Worm (Caenorhabditis elegans) whole organism, late embryonic: ENCODE data around the gene ZK1240.2.

Experiments
- K02D7.2 ChIP-seq: sonication (generic microtip); optimal IDR thresholded peaks from 2 replicates; lab custom pipeline; 2017; ENCODE audit warnings: mild to moderate bottlenecking, missing genetic modification characterization, missing compliant biosample characterization
- K09A11.1 ChIP-seq: sonication (generic microtip); optimal IDR thresholded peaks from 2 replicates; lab custom pipeline; 2017; ENCODE audit warnings: antibody characterized with exemption, mild to moderate bottlenecking, missing genetic modification characterization, missing compliant biosample characterization; ENCODE audit not compliant: insufficient read depth
- Y22D7AL.16 ChIP-seq: sonication (generic microtip); optimal IDR thresholded peaks from 2 replicates; lab custom pipeline; 2016; ENCODE audit warnings: missing genetic modification characterization, missing compliant biosample characterization
- ahr-1 ChIP-seq: sonication (generic microtip); optimal IDR thresholded peaks from 2 replicates; lab custom pipeline; 2016; ENCODE audit warnings: missing genetic modification characterization, missing compliant biosample characterization
- ceh-19 ChIP-seq: fragments of 200-800 bp; sonication (Bioruptor generic); optimal IDR thresholded peaks from 2 replicates; lab custom pipeline; 2018; ENCODE audit warnings: mild to moderate bottlenecking, missing genetic modification characterization, missing compliant biosample characterization
- ceh-2 ChIP-seq: sonication (generic microtip); optimal IDR thresholded peaks from 2 replicates; lab custom pipeline; 2016; ENCODE audit warnings: missing genotype, missing genetic modification characterization, missing compliant biosample characterization
- ceh-22 ChIP-seq: sonication (generic microtip); optimal IDR thresholded peaks from 2 replicates; lab custom pipeline; 2017; ENCODE audit warnings: missing biosample characterization, missing genetic modification characterization
- ceh-24 ChIP-seq: sonication (generic microtip); optimal IDR thresholded peaks from 2 replicates; lab custom pipeline; 2016; ENCODE audit warnings: mild to moderate bottlenecking, missing genetic modification characterization, missing compliant biosample characterization
- ceh-34 ChIP-seq: sonication (generic microtip); optimal IDR thresholded peaks from 2 replicates; lab custom pipeline; 2016; ENCODE audit warnings: mild to moderate bottlenecking, missing genetic modification characterization, missing compliant biosample characterization
- ceh-45 ChIP-seq: fragments of 200-800 bp; sonication (Bioruptor generic); IDR thresholded peaks from 2 replicates; pipeline ENCODE4 v1.3.6; 2022; ENCODE audit warnings: missing genetic modification reagents, missing genetic modification characterization, missing compliant biosample characterization
- ceh-48 ChIP-seq: sonication (generic microtip); optimal IDR thresholded peaks from 2 replicates; lab custom pipeline; 2016; ENCODE audit warnings: missing genetic modification characterization, inconsistent platforms, missing compliant biosample characterization
- ceh-6 ChIP-seq: fragments of 200-800 bp; sonication (Bioruptor generic); optimal IDR thresholded peaks from 2 replicates; lab custom pipeline; 2018; ENCODE audit warnings: mild to moderate bottlenecking, missing genetic modification characterization, missing compliant biosample characterization
- ceh-9 ChIP-seq: sonication (generic microtip); optimal IDR thresholded peaks from 2 replicates; lab custom pipeline; 2016; ENCODE audit warnings: mild to moderate bottlenecking, missing genetic modification characterization, inconsistent platforms, missing compliant biosample characterization
- che-1 ChIP-seq: sonication (generic microtip); optimal IDR thresholded peaks from 2 replicates; lab custom pipeline; 2016; ENCODE audit warnings: mild to moderate bottlenecking, missing genetic modification characterization, missing compliant biosample characterization
- dve-1 ChIP-seq: sonication (generic microtip); optimal IDR thresholded peaks from 2 replicates; lab custom pipeline; 2017; ENCODE audit warnings: antibody characterized with exemption, mild to moderate bottlenecking, missing genetic modification characterization, missing compliant biosample characterization
- elt-4 ChIP-seq: sonication (generic microtip); optimal IDR thresholded peaks from 2 replicates; lab custom pipeline; 2016; ENCODE audit warnings: missing genetic modification characterization, missing compliant biosample characterization
- eyg-1 ChIP-seq: sonication (generic microtip); optimal IDR thresholded peaks from 2 replicates; lab custom pipeline; 2016; ENCODE audit warnings: missing genotype, missing genetic modification characterization, missing compliant biosample characterization
- fkh-10 ChIP-seq: fragments of 150-350 bp; optimal IDR thresholded peaks from 2 replicates; lab custom pipeline; 2014; ENCODE audit warnings: missing biosample characterization, missing genetic modification reagents, missing genetic modification characterization
- fkh-6 ChIP-seq: sonication (generic microtip); optimal IDR thresholded peaks from 2 replicates; lab custom pipeline; 2016; ENCODE audit warnings: missing genetic modification characterization, missing compliant biosample characterization
- hlh-15 ChIP-seq: sonication (generic microtip); optimal IDR thresholded peaks from 2 replicates; lab custom pipeline; 2016; ENCODE audit warnings: missing genetic modification characterization, missing compliant biosample characterization
- hlh-30 ChIP-seq: sonication (generic microtip); optimal IDR thresholded peaks from 2 replicates; lab custom pipeline; 2017; ENCODE audit warnings: antibody characterized with exemption, missing genetic modification characterization, missing compliant biosample characterization; ENCODE audit not compliant: insufficient read depth
- hlh-8 ChIP-seq: sonication (generic microtip); optimal IDR thresholded peaks from 2 replicates; lab custom pipeline; 2016; ENCODE audit warnings: missing genotype, missing genetic modification characterization, missing compliant biosample characterization
- mec-3 ChIP-seq: sonication (generic microtip); optimal IDR thresholded peaks from 2 replicates; lab custom pipeline; 2016; ENCODE audit warnings: borderline replicate concordance, missing genetic modification characterization, missing compliant biosample characterization
- nhr-11 ChIP-seq: fragments of 150-350 bp; optimal IDR thresholded peaks from 2 replicates; lab custom pipeline; 2014; ENCODE audit warnings: missing biosample characterization, missing genetic modification characterization
- nhr-232 ChIP-seq: sonication (generic microtip); optimal IDR thresholded peaks from 2 replicates; lab custom pipeline; 2016; ENCODE audit warnings: missing genetic modification characterization, missing compliant biosample characterization
- pax-1 ChIP-seq: fragments of 150-350 bp; optimal IDR thresholded peaks from 2 replicates; lab custom pipeline; 2014; ENCODE audit warnings: missing biosample characterization, missing genetic modification characterization
- pha-4 ChIP-seq: fragments of 150-350 bp; optimal IDR thresholded peaks from 2 replicates; lab custom pipeline; 2018; ENCODE audit warnings: missing biosample characterization, missing genetic modification reagents, missing genetic modification characterization
- sdc-2 ChIP-seq: sonication (generic microtip); optimal IDR thresholded peaks from 2 replicates; lab custom pipeline; 2016; ENCODE audit warnings: missing genotype, missing genetic modification characterization, missing compliant biosample characterization
- sox-2 ChIP-seq: fragments of 200-800 bp; sonication (Bioruptor generic); IDR thresholded peaks from 2 replicates; pipeline ENCODE4 v1.3.6; 2022; ENCODE audit warnings: missing genetic modification reagents, missing genetic modification characterization, missing compliant biosample characterization
- sox-4 ChIP-seq: sonication (generic microtip); optimal IDR thresholded peaks from 2 replicates; lab custom pipeline; 2017; ENCODE audit warnings: mild to moderate bottlenecking, missing genetic modification characterization, inconsistent platforms, missing compliant biosample characterization
- syd-9 ChIP-seq: sonication (generic microtip); optimal IDR thresholded peaks from 2 replicates; lab custom pipeline; 2016; ENCODE audit warnings: mild to moderate bottlenecking, missing genetic modification characterization, moderate library complexity, missing compliant biosample characterization
- tbx-7 ChIP-seq: sonication (generic microtip); optimal IDR thresholded peaks from 2 replicates; lab custom pipeline; 2016; ENCODE audit warnings: missing genotype, missing genetic modification characterization, missing compliant biosample characterization
- ttx-3 ChIP-seq: sonication (generic microtip); optimal IDR thresholded peaks from 2 replicates; lab custom pipeline; 2016; ENCODE audit warnings: missing genetic modification reagents, missing genetic modification characterization, missing compliant biosample characterization
- unc-3 ChIP-seq, 2 experiments: fragments of 200-800 bp in 1 of 2; sonication (Bioruptor generic) in 1 of 2; sonication (generic microtip) in 1 of 2; conservative IDR thresholded peaks in 1 of 2; optimal IDR thresholded peaks in 1 of 2; 2 replicates each; pipeline versions ENCODE4 v1.3.6 to Lab custom; 2016 to 2022; ENCODE audit warnings: missing compliant biosample characterization in 2 of 2, missing genetic modification characterization in 2 of 2, missing genetic modification reagents in 1 of 2
- unc-42 ChIP-seq: sonication (generic microtip); optimal IDR thresholded peaks from 2 replicates; lab custom pipeline; 2016; ENCODE audit warnings: missing genotype, missing genetic modification characterization, missing compliant biosample characterization
- unc-55 ChIP-seq: sonication (generic microtip); optimal IDR thresholded peaks from 2 replicates; lab custom pipeline; 2017; ENCODE audit warnings: missing biosample characterization, missing genetic modification reagents, missing genetic modification characterization
- unc-86 ChIP-seq: sonication (generic microtip); optimal IDR thresholded peaks from 2 replicates; lab custom pipeline; 2016; ENCODE audit warnings: missing genetic modification characterization, missing compliant biosample characterization
- zip-5 ChIP-seq: sonication (generic microtip); optimal IDR thresholded peaks from 2 replicates; lab custom pipeline; 2016; ENCODE audit warnings: missing genetic modification characterization, missing compliant biosample characterization

ZK1240.2 gene

DNA sequence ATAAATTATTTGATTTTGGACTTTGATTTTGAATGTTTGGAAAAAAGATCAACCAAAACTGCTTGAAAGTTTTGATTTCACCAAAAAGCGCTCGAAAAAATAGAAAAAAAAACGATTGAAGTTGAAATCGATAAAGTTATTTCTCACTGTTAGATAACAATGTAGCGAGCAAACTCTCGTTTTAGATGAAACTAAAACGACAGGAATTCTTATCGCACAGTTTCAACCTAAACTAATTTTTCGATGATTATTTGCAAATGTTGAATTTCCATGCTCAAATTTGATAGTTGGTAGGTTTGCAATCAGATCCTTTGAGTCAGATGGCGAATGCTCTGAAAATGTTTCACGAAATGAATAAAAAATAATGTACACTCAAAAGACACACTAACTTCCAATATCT is 30.6 kb upstream of the ZK1240.2 start:
- TF ChIP-seq ceh-24 = no peak
- no peak for TF ChIP-seq fkh-10 (GFP tag; lab: Kevin White, UChicago)
- TF ChIP-seq sox-4 = no peak
- TF ChIP-seq unc-3 (GFP tag; conservative IDR thresholded peaks at IDR 0.05; lab: Robert Waterston, UW) = no peak
- TF ChIP-seq unc-3 (tag; optimal IDR thresholded peaks at IDR 0.05; lab: Kevin White, UChicago) = no peak
- no peak for TF ChIP-seq ceh-19 (GFP tag; lab: Kevin White, UChicago)
- TF ChIP-seq hlh-30 (tag; lab: Kevin White, UChicago) = no peak
- TF ChIP-seq ceh-2 = no peak
- no peak for TF ChIP-seq unc-86
- TF ChIP-seq fkh-6 = no peak
- TF ChIP-seq hlh-8 (tag; lab: Kevin White, UChicago) = no peak
- TF ChIP-seq syd-9 (tag; lab: Kevin White, UChicago) = no peak
- no peak for TF ChIP-seq K09A11.1 (tag; lab: Kevin White, UChicago)
- TF ChIP-seq ceh-22 = no peak
- TF ChIP-seq unc-55 = no peak
- no peak for TF ChIP-seq ceh-6 (GFP tag; lab: Kevin White, UChicago)
- TF ChIP-seq elt-4 (tag; lab: Kevin White, UChicago) = no peak
- no peak for TF ChIP-seq eyg-1 (tag; lab: Kevin White, UChicago)

DNA sequence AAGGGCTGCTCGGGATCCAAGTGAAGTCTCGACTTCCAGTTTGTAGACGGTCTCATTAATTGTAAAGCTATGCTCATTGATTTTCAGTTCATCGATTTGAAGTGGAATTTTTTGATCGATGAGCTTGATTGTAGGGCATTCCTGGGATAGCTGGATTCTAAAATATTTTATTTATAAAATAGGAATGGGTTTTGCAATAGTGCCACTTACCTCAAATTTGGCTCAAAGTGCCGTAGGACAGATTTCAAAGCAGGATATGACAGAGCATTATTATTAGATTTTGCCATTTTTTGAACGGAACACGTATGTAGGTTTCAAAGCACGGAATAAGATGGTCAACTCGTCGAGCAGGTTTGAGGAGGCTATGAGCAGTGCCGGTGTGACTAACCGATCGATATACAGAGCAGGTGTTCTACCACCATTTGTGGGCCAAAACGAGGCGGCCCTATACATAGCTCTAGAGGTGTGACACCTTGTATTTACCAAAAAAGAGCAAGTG is 27.3 kb upstream of the ZK1240.2 start, which contains the start of gene fbxc-25:
TSS of gene fbxc-25 (minus strand) at position 449 of the 499 bp plus-strand sequence.
- TF ChIP-seq ahr-1 (tag; lab: Kevin White, UChicago) = no peak
- TF ChIP-seq dve-1 = no peak
- no peak for TF ChIP-seq K02D7.2 (tag; lab: Kevin White, UChicago)

DNA sequence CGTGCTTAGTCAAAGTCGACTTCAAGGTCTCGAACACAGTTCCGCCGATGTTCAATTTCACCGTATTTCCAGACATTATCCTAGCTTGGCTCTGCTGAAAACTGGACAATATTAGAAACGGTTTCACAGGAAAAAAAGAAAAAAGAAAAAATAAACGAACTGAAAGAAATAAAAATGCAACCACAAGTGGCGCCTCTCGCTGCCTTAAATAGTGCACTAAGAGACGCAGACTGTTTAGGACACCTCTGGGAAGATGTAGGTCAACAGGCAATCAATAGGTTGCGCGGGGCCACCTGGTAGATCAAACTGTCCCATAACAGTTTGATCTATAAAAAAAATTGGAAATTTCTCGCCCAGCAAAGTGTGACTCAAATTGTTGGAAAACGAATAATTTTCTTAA is 24.4 kb upstream of the ZK1240.2 start, which contains the start of gene B0281.4:
TSS of gene B0281.4 (minus strand) at position 101 of the 400 bp plus-strand sequence.
- no peak for TF ChIP-seq fkh-10 (GFP tag; lab: Kevin White, UChicago)
- TF ChIP-seq, all 69 proteins: peak for 0

DNA sequence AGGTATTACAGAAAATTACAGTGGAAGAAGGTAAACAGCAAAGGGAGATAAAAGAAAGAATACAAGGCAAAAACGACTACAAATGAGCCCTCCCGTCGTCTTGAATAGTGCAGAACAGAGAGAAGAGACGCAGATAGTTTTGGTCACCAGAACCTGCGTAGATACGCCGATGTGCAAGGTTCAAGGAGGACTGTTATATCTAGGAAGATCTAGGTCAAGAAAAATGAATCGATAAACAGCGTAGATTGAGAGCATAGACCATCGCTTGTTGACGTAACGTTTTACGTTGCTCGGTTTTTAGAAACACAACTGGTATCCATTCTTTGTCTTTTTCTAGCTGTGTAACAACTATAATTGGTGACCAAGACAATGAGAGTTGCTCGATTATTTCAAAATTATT is 22.3 kb upstream of the ZK1240.2 start, which contains the start of gene B0281.5:
TSS of gene B0281.5 (minus strand) at position 101 of the 400 bp plus-strand sequence.
- TF ChIP-seq dve-1 (no peak), ceh-2 (no peak), fkh-6 (no peak), unc-42 (tag; lab: Kevin White, UChicago) (no peak), zip-5 (tag; lab: Kevin White, UChicago) (no peak), ttx-3 (tag; lab: Kevin White, UChicago) (no peak), mec-3 (no peak), sox-2 (no peak), ceh-24 (no peak), hlh-15 (tag; lab: Kevin White, UChicago) (no peak), Y22D7AL.16 (no peak), hlh-30 (tag; lab: Kevin White, UChicago) (no peak), pha-4 (tag; lab: Kevin White, UChicago) (no peak), eyg-1 (tag; lab: Kevin White, UChicago) (no peak), unc-3 (GFP tag; conservative IDR thresholded peaks at IDR 0.05; lab: Robert Waterston, UW) (no peak), unc-3 (tag; optimal IDR thresholded peaks at IDR 0.05; lab: Kevin White, UChicago) (no peak), tbx-7 (tag; lab: Kevin White, UChicago) (no peak), ceh-45 (GFP tag; lab: Robert Waterston, UW) (no peak)
- TF ChIP-seq, all 69 proteins: peak for 0

DNA sequence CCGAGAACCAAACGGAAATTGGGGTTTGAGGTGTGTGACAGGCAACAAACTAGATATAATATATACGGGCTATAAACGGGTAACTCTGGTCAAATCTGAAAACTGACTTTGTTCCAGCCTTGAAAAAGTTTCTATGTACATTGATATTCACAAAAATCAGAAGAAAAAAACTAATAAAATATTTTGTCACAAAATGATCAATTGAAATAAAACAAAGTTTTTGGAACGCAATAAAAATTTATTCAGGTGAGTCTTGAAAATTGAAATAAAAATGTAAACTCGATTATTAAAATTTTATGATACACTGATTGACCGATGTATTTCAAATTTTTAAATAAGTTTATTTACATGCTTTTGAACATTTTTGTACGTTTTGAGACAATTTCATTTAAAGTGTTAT is 20.8 kb upstream of the ZK1240.2 start, which contains the start of gene B0281.6:
TSS of gene B0281.6 (minus strand) at position 101 of the 400 bp plus-strand sequence.
- no peak for TF ChIP-seq fkh-6
- no peak for TF ChIP-seq ceh-9 (tag; lab: Kevin White, UChicago)
- TF ChIP-seq sdc-2 (tag; lab: Kevin White, UChicago) = no peak
- TF ChIP-seq ceh-45 (GFP tag; lab: Robert Waterston, UW) = no peak
- TF ChIP-seq che-1 (tag; lab: Kevin White, UChicago) = no peak
- no peak for TF ChIP-seq ceh-24
- no peak for TF ChIP-seq hlh-15 (tag; lab: Kevin White, UChicago)
- TF ChIP-seq ceh-34 = no peak
- TF ChIP-seq ceh-48 (tag; lab: Kevin White, UChicago) = no peak
- TF ChIP-seq pax-1 (tag; lab: Kevin White, UChicago) = no peak
- no peak for TF ChIP-seq nhr-11
- no peak for TF ChIP-seq nhr-232
- TF ChIP-seq K09A11.1 (tag; lab: Kevin White, UChicago) = no peak
- no peak for TF ChIP-seq unc-42 (tag; lab: Kevin White, UChicago)
- TF ChIP-seq mec-3 = no peak
- no peak for TF ChIP-seq sox-4
- no peak for TF ChIP-seq sox-2
